Fruit fly (Drosophila melanogaster): ENCODE data around the gene CG8006.

DNA sequence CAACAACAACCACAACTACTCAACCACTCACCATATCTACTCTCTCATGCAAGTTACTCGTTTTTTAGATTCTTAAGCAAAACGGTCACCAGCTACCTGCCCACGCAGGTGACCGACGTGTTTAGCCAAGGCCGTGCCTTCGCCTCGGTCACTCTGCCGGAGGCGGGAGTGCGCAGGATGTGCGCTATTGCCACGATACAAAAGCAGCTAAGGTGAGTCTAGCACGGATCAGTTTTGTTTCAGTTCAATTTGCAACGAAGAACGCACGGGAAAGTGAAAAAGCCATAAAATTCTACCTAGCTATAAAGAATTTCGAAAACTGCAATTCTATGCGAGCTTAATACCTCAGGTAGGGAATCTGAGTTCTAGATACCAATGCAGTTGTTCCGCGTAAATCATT is 22.5 kb upstream of the CG8006 start:
- TF ChIP-seq CG8478 (optimal IDR thresholded peaks at IDR 0.05) (no peak), pan (optimal IDR thresholded peaks at IDR 0.05) (no peak), psq (optimal IDR thresholded peaks at IDR 0.05) (no peak), usp (GFP tag; optimal IDR thresholded peaks at IDR 0.05) (no peak), EcR (GFP tag; optimal IDR thresholded peaks at IDR 0.05) (no peak)

Measured in whole organism.